Fruit fly (Drosophila melanogaster) whole organism, pupa: ENCODE measurements around the gene CG14657.

Experiments
- CG10348 ChIP-seq: fragments of 200-800 bp; sonication (Bioruptor generic); IDR thresholded peaks from 2 replicates; pipeline ENCODE4 v1.3.6; 2022; ENCODE audit warnings: missing biosample characterization, missing genetic modification characterization
- CG12605 ChIP-seq: fragments of 200-800 bp; sonication (Bioruptor generic); IDR thresholded peaks from 2 replicates; pipeline ENCODE4 v1.3.6; 2022; ENCODE audit warnings: missing biosample characterization, missing genetic modification characterization
- CG13204 ChIP-seq: fragments of 200-800 bp; sonication (Bioruptor generic); optimal IDR thresholded peaks from 2 replicates; lab custom pipeline; 2018; ENCODE audit warnings: missing biosample characterization, mild to moderate bottlenecking, missing genetic modification characterization, moderate library complexity
- CG14655 ChIP-seq: fragments of 200-800 bp; sonication (Bioruptor generic); optimal IDR thresholded peaks from 3 replicates; lab custom pipeline; 2017; ENCODE audit warnings: mild to moderate bottlenecking, missing biosample characterization, missing genetic modification reagents, missing genetic modification characterization
- CG15710 ChIP-seq: fragments of 200-800 bp; sonication (Bioruptor generic); optimal IDR thresholded peaks from 2 replicates; lab custom pipeline; 2018; ENCODE audit warnings: missing biosample characterization, mild to moderate bottlenecking, missing genetic modification characterization, moderate library complexity
- CG17806 ChIP-seq: fragments of 200-800 bp; sonication (Bioruptor generic); optimal IDR thresholded peaks from 2 replicates; lab custom pipeline; 2018; ENCODE audit warnings: missing biosample characterization, mild to moderate bottlenecking, missing genetic modification characterization, moderate library complexity
- CG32121 ChIP-seq: fragments of 200-800 bp; sonication (Bioruptor generic); IDR thresholded peaks from 2 replicates; pipeline ENCODE4 v1.3.6; 2022; ENCODE audit warnings: missing biosample characterization, missing genetic modification characterization
- CG34367 ChIP-seq: fragments of 200-800 bp; sonication (Bioruptor generic); optimal IDR thresholded peaks from 2 replicates; lab custom pipeline; 2018; ENCODE audit warnings: missing biosample characterization, mild to moderate bottlenecking, missing genetic modification characterization
- CG4496 ChIP-seq: fragments of 200-800 bp; sonication (Bioruptor generic); IDR thresholded peaks from 3 replicates; pipeline ENCODE4 v1.3.6; 2022; ENCODE audit warnings: missing biosample characterization, missing genetic modification characterization
- CG8159 ChIP-seq: fragments of 200-800 bp; sonication (Bioruptor generic); optimal IDR thresholded peaks from 3 replicates; lab custom pipeline; 2018; ENCODE audit warnings: missing biosample characterization, mild to moderate bottlenecking, missing genetic modification characterization, moderate library complexity
- CG8301 ChIP-seq: fragments of 200-800 bp; sonication (Bioruptor generic); optimal IDR thresholded peaks from 2 replicates; lab custom pipeline; 2018; ENCODE audit warnings: missing biosample characterization, mild to moderate bottlenecking, missing genetic modification characterization
- CG9948 ChIP-seq: fragments of 200-800 bp; sonication (Bioruptor generic); optimal IDR thresholded peaks from 2 replicates; lab custom pipeline; 2018; ENCODE audit warnings: missing biosample characterization, mild to moderate bottlenecking, missing genetic modification characterization, moderate library complexity
- D1 ChIP-seq: fragments of 200-800 bp; sonication (Bioruptor generic); optimal IDR thresholded peaks from 2 replicates; lab custom pipeline; 2018; ENCODE audit warnings: missing biosample characterization, mild to moderate bottlenecking, missing genetic modification characterization, moderate library complexity
- EcR ChIP-seq: fragments of 200-800 bp; sonication (Bioruptor generic); optimal IDR thresholded peaks from 3 replicates; lab custom pipeline; 2019; ENCODE audit warnings: missing biosample characterization, missing genetic modification characterization, mild to moderate bottlenecking, moderate library complexity, missing genetic modification reagents
- Ets98B ChIP-seq: fragments of 200-800 bp; sonication (Bioruptor generic); IDR thresholded peaks from 2 replicates; pipeline ENCODE4 v1.3.6; 2022; ENCODE audit warnings: missing biosample characterization, missing genetic modification characterization
- Pif1A ChIP-seq: fragments of 200-800 bp; sonication (Bioruptor generic); optimal IDR thresholded peaks from 3 replicates; lab custom pipeline; 2016; ENCODE audit warnings: missing biosample characterization, missing genetic modification characterization
- Pif1B ChIP-seq: fragments of 200-800 bp; sonication (Bioruptor generic); optimal IDR thresholded peaks from 3 replicates; lab custom pipeline; 2016; ENCODE audit warnings: missing biosample characterization, missing genetic modification characterization
- Snoo ChIP-seq: fragments of 200-800 bp; sonication (Bioruptor generic); optimal IDR thresholded peaks from 3 replicates; lab custom pipeline; 2017; ENCODE audit warnings: missing biosample characterization, mild to moderate bottlenecking, missing genetic modification characterization, inconsistent platforms
- fd96Ca ChIP-seq: fragments of 200-800 bp; sonication (Bioruptor generic); IDR thresholded peaks from 3 replicates; pipeline ENCODE4 v1.3.6; 2022; ENCODE audit warnings: missing biosample characterization, missing genetic modification characterization
- gl ChIP-seq: fragments of 200-800 bp; sonication (Bioruptor generic); optimal IDR thresholded peaks from 2 replicates; lab custom pipeline; 2018; ENCODE audit warnings: missing biosample characterization, mild to moderate bottlenecking, missing genetic modification characterization
- rn ChIP-seq: fragments of 200-800 bp; sonication (Bioruptor generic); IDR thresholded peaks from 2 replicates; pipeline ENCODE4 v1.3.6; 2022; ENCODE audit warnings: missing biosample characterization, missing genetic modification characterization

The CG14657 gene

dm6 chr3R:4809944-4810653 is 11.1 kb downstream of the CG14657 start:
- TF ChIP-seq Pif1B (GFP tag; lab: Kevin White, UChicago) (peak; percentile 20), rn (no peak), EcR (GFP tag; lab: Kevin White, UChicago) (peak; percentile 99), CG4496 (GFP tag; lab: Robert Waterston, UW) (peak; percentile 80), Pif1A (GFP tag; lab: Kevin White, UChicago) (peak; percentile 20), CG13204 (GFP tag; lab: Kevin White, UChicago) (peak; percentile 76), CG15710 (tag; lab: Kevin White, UChicago) (peak; percentile 29), gl (tag; lab: Kevin White, UChicago) (peak; percentile 70), fd96Ca (GFP tag; lab: Robert Waterston, UW) (peak; percentile 62; the same call in 1 of the 3 replicates), CG14655 (GFP tag; lab: Kevin White, UChicago) (no peak), Ets98B (GFP tag; lab: Robert Waterston, UW) (no peak), CG8301 (tag; lab: Kevin White, UChicago) (no peak), CG17806 (tag; lab: Kevin White, UChicago) (peak; percentile 26)

- TF ChIP-seq EcR (GFP tag; lab: Kevin White, UChicago) (peak; percentile 73), Pif1B (GFP tag; lab: Kevin White, UChicago) (no peak)
- TF ChIP-seq, all 21 proteins: peak for 1
Measured at dm6 chr3R:4807582-4807981, 13.7 kb downstream of the CG14657 start.

DNA sequence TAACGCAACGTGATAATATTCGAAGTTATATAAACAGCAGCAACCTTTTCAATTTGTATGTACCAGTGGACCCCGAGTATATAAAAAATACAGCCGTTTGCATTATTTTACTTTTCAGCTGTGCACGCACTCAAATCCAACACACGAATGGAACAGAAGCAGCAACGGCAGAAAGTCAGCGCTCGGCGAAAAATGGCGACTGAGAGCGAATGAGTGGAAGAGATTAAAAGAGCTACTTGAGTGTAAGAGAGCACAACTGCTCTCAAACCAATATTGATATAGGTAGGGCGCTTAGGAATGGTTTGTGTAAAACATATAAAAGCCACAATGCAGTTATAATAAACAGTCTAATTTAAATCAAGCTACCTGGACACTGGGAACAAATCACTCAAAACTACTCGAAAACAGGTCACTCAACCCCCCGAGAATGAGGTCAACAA is 14.9 kb downstream of the CG14657 start:
- no peak for TF ChIP-seq D1 (tag; lab: Kevin White, UChicago)
- TF ChIP-seq CG32121 (GFP tag; lab: Robert Waterston, UW) = 0 out of 2 replicates have a peak, but pooled peaks have one; percentile 11
- peak; percentile 10 for TF ChIP-seq CG17806 (tag; lab: Kevin White, UChicago)
- peak; percentile 19; the same call in 1 of the 3 replicates for TF ChIP-seq fd96Ca (GFP tag; lab: Robert Waterston, UW)
- TF ChIP-seq Pif1B (GFP tag; lab: Kevin White, UChicago) = peak; percentile 77
- TF ChIP-seq CG9948 = no peak
- TF ChIP-seq CG15710 (tag; lab: Kevin White, UChicago) = no peak
- TF ChIP-seq CG14655 (GFP tag; lab: Kevin White, UChicago) = no peak
- TF ChIP-seq CG12605 (GFP tag; lab: Robert Waterston, UW) = peak; percentile 74
- no peak for TF ChIP-seq CG8301 (tag; lab: Kevin White, UChicago)
- TF ChIP-seq EcR (GFP tag; lab: Kevin White, UChicago) = peak; percentile 96
- peak; percentile 13 for TF ChIP-seq CG34367 (tag; lab: Kevin White, UChicago)
- peak; percentile 43 for TF ChIP-seq Pif1A (GFP tag; lab: Kevin White, UChicago)
- TF ChIP-seq gl (tag; lab: Kevin White, UChicago) = peak; percentile 23
- TF ChIP-seq CG10348 (GFP tag; lab: Robert Waterston, UW) = no peak
- peak; percentile 27; the same call in 1 of the 2 replicates for TF ChIP-seq Ets98B (GFP tag; lab: Robert Waterston, UW)
- peak; percentile 57 for TF ChIP-seq Snoo (tag; lab: Kevin White, UChicago)
- no peak for TF ChIP-seq rn
- peak; percentile 59 for TF ChIP-seq CG13204 (GFP tag; lab: Kevin White, UChicago)
- 0 out of 3 replicates have a peak, but pooled peaks have one; percentile 15 for TF ChIP-seq CG4496 (GFP tag; lab: Robert Waterston, UW)
- peak; percentile 3 for TF ChIP-seq CG8159

dm6 chr3R:4804828-4805707 is 16.2 kb downstream of the CG14657 start:
- TF ChIP-seq CG8301 (tag; lab: Kevin White, UChicago) (peak; percentile 0), CG13204 (GFP tag; lab: Kevin White, UChicago) (no peak), rn (no peak), CG4496 (GFP tag; lab: Robert Waterston, UW) (no peak), CG17806 (tag; lab: Kevin White, UChicago) (peak; percentile 16), CG10348 (GFP tag; lab: Robert Waterston, UW) (no peak), CG9948 (peak; percentile 26), CG15710 (tag; lab: Kevin White, UChicago) (peak; percentile 46), Pif1A (GFP tag; lab: Kevin White, UChicago) (no peak), Snoo (tag; lab: Kevin White, UChicago) (no peak), CG12605 (GFP tag; lab: Robert Waterston, UW) (no peak), CG14655 (GFP tag; lab: Kevin White, UChicago) (peak; percentile 41), CG8159 (peak; percentile 62), D1 (tag; lab: Kevin White, UChicago) (no peak), Pif1B (GFP tag; lab: Kevin White, UChicago) (no peak), gl (tag; lab: Kevin White, UChicago) (no peak), fd96Ca (GFP tag; lab: Robert Waterston, UW) (no peak)

dm6 chr3R:4804126-4804649 is 17.0 kb downstream of the CG14657 start:
- no peak for TF ChIP-seq Pif1A (GFP tag; lab: Kevin White, UChicago)
- 0 out of 3 replicates have a peak, but pooled peaks have one; percentile 20 for TF ChIP-seq fd96Ca (GFP tag; lab: Robert Waterston, UW)
